Fruit fly (Drosophila melanogaster): ENCODE data around the gene omd.

Gene omd

DNA sequence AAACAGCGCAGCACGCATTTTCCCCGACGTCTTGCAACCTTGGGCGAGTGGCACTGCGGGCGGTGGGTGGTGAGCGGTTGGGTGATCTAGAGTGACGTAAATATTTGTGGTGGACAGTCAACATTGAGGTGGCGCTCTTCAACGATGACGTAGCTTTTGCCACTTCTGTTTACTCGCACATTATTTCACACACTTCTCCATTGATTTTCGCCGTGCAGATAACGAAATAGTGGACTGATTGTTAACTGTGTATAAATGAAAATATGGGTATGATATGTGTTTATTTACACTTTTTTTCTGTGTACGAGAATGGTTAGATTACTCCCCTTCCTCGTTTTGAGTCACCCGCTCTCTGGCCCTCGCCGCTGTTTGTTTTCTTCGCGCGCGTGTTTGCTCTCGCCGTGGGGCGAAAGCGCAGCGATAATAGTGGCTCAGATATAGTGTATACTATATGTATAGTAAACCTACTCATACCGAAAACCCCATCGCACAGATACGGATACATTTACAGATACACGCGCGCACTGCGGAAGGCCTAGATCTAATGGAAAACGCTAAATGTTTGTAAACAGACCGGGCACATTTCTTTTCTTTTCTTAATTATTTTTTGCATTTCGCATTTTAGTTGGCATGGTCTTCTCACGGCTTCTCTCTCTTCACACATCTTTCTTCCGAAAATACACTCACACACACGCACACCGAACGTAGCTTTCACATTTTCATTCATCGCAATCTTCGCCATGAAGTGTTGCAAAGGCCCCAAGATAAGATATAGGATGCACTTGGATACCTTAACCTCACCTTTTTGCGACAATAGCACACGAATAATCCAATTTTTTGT is at the start of gene omd:
TSS of gene omd (minus strand) at position 840 of the 841 bp plus-strand sequence.
- TF ChIP-seq wek (GFP tag; optimal IDR thresholded peaks at IDR 0.05) = peak; percentile 80
- no peak for TF ChIP-seq scrt (GFP tag; optimal IDR thresholded peaks at IDR 0.05)
- TF ChIP-seq CG8359 (GFP tag; optimal IDR thresholded peaks at IDR 0.05; ENCODE audit: borderline replicate concordance) = peak; percentile 41
- TF ChIP-seq esg (GFP tag; conservative IDR thresholded peaks at IDR 0.05) = no peak
- peak; percentile 41 for TF ChIP-seq HLH54F (GFP tag; optimal IDR thresholded peaks at IDR 0.05)
- TF ChIP-seq exex (tag; optimal IDR thresholded peaks at IDR 0.05) = peak; percentile 80
- peak; percentile 77 for TF ChIP-seq CG10209 (GFP tag; optimal IDR thresholded peaks at IDR 0.05)
- peak; percentile 85 for TF ChIP-seq CG6813 (GFP tag; optimal IDR thresholded peaks at IDR 0.05)
- no peak for TF ChIP-seq kah (GFP tag; optimal IDR thresholded peaks at IDR 0.05)
- peak; percentile 56 for TF ChIP-seq slbo (GFP tag; IDR thresholded peaks at IDR 0.05)
- TF ChIP-seq CG14014 (GFP tag; IDR thresholded peaks at IDR 0.05) = peak; percentile 55; the same call in 1 of the 2 replicates
- 0 out of 3 replicates have a peak, but pooled peaks have one; percentile 46 for TF ChIP-seq Dbx (GFP tag; IDR thresholded peaks at IDR 0.05)
- no peak for TF ChIP-seq CG4282 (GFP tag; optimal IDR thresholded peaks at IDR 0.05)
- no peak for TF ChIP-seq BEAF-32 (GFP tag; optimal IDR thresholded peaks at IDR 0.05)
- TF ChIP-seq CG14441 (GFP tag; IDR thresholded peaks at IDR 0.05) = peak; percentile 59; the same call in 1 of the 2 replicates
- TF ChIP-seq fd64A (GFP tag; optimal IDR thresholded peaks at IDR 0.05) = peak; percentile 69
- TF ChIP-seq CG7786 (GFP tag; optimal IDR thresholded peaks at IDR 0.05) = peak; percentile 47
- TF ChIP-seq Asciz (GFP tag; optimal IDR thresholded peaks at IDR 0.05) = peak; percentile 66
- TF ChIP-seq CG17802 (tag; optimal IDR thresholded peaks at IDR 0.05) = no peak
- no peak for TF ChIP-seq mld (GFP tag; IDR thresholded peaks at IDR 0.05; ENCODE audit: partially characterized antibody)
- no peak for TF ChIP-seq tll (GFP tag; optimal IDR thresholded peaks at IDR 0.05)
- peak; percentile 62 for TF ChIP-seq CG4360 (GFP tag; IDR thresholded peaks at IDR 0.05)
- no peak for TF ChIP-seq CG2712 (tag; optimal IDR thresholded peaks at IDR 0.05)
- peak; percentile 81 for TF ChIP-seq zf30C (GFP tag; optimal IDR thresholded peaks at IDR 0.05)
- TF ChIP-seq Adf1 (GFP tag; IDR thresholded peaks at IDR 0.05) = peak; percentile 51; the same call in 1 of the 2 replicates
- TF ChIP-seq CG15073 (GFP tag; optimal IDR thresholded peaks at IDR 0.05) = no peak
- peak; percentile 23 for TF ChIP-seq Chrac-16 (GFP tag; optimal IDR thresholded peaks at IDR 0.05)
- TF ChIP-seq CG12744 (GFP tag; optimal IDR thresholded peaks at IDR 0.05) = peak; percentile 14
- no peak for TF ChIP-seq dan (GFP tag; IDR thresholded peaks at IDR 0.05)
- TF ChIP-seq H2.0 (GFP tag; IDR thresholded peaks at IDR 0.05) = 0 out of 2 replicates have a peak, but pooled peaks have one; percentile 28
- no peak for TF ChIP-seq Ets65A (GFP tag)
- peak; percentile 68 for TF ChIP-seq CG1024 (GFP tag; IDR thresholded peaks at IDR 0.05)
- 0 out of 2 replicates have a peak, but pooled peaks have one; percentile 10 for TF ChIP-seq CG16779 (GFP tag; IDR thresholded peaks at IDR 0.05)
- TF ChIP-seq Lhr (GFP tag; optimal IDR thresholded peaks at IDR 0.05) = no peak
- no peak for TF ChIP-seq hb (GFP tag; IDR thresholded peaks at IDR 0.05; ENCODE audit: partially characterized antibody)
- TF ChIP-seq CG17361 (GFP tag; IDR thresholded peaks at IDR 0.05) = no peak
- TF ChIP-seq dmrt99B (tag; optimal IDR thresholded peaks at IDR 0.05) = no peak
- no peak for TF ChIP-seq prd (optimal IDR thresholded peaks at IDR 0.05)
- TF ChIP-seq prd (GFP tag; IDR thresholded peaks at IDR 0.05) = peak; percentile 44; the same call in 1 of the 3 replicates
- TF ChIP-seq tgo (GFP tag; IDR thresholded peaks at IDR 0.05) = peak; percentile 43; the same call in 2 of the 3 replicates
- peak; percentile 41 for TF ChIP-seq CG3163 (GFP tag; optimal IDR thresholded peaks at IDR 0.05)
- TF ChIP-seq lola (GFP tag; optimal IDR thresholded peaks at IDR 0.05) = peak in 1 of 3 experiments; percentile 55
- no peak for TF ChIP-seq CG3995 (GFP tag; optimal IDR thresholded peaks at IDR 0.05)
- TF ChIP-seq pho (GFP tag; optimal IDR thresholded peaks at IDR 0.05) = peak; percentile 33
- TF ChIP-seq lab (GFP tag; optimal IDR thresholded peaks at IDR 0.05) = peak; percentile 87
- no peak for TF ChIP-seq GATAe (GFP tag; conservative IDR thresholded peaks at IDR 0.05)
- peak; percentile 56 for TF ChIP-seq maf-S (GFP tag; optimal IDR thresholded peaks at IDR 0.05)
- peak; percentile 40 for TF ChIP-seq CG2116 (GFP tag; optimal IDR thresholded peaks at IDR 0.05)
